Worm (Caenorhabditis elegans) whole organism, late embryonic: Measurements from ENCODE around the gene ocr-4.

Experiments
- K02D7.2 ChIP-seq: sonication (generic microtip); optimal IDR thresholded peaks from 2 replicates; lab custom pipeline; 2017; ENCODE audit warnings: mild to moderate bottlenecking, missing genetic modification characterization, missing compliant biosample characterization
- Y22D7AL.16 ChIP-seq: sonication (generic microtip); optimal IDR thresholded peaks from 2 replicates; lab custom pipeline; 2016; ENCODE audit warnings: missing genetic modification characterization, missing compliant biosample characterization
- ama-1 ChIP-seq: fragments of 150-350 bp; optimal IDR thresholded peaks from 2 replicates; lab custom pipeline; 2014
- ceh-2 ChIP-seq: sonication (generic microtip); optimal IDR thresholded peaks from 2 replicates; lab custom pipeline; 2016; ENCODE audit warnings: missing genotype, missing genetic modification characterization, missing compliant biosample characterization
- ceh-30 ChIP-seq: fragments of 150-350 bp; optimal IDR thresholded peaks from 2 replicates; lab custom pipeline; 2014; ENCODE audit warnings: missing biosample characterization, missing genetic modification characterization
- elt-2 ChIP-seq: sonication (generic microtip); optimal IDR thresholded peaks from 2 replicates; lab custom pipeline; 2016; ENCODE audit warnings: missing genetic modification reagents, missing genetic modification characterization, missing compliant biosample characterization
- lin-11 ChIP-seq: fragments of 200-800 bp; sonication (Bioruptor generic); optimal IDR thresholded peaks from 2 replicates; lab custom pipeline; 2018; ENCODE audit warnings: mild to moderate bottlenecking, missing genetic modification characterization, missing compliant biosample characterization
- nhr-11 ChIP-seq: fragments of 150-350 bp; optimal IDR thresholded peaks from 2 replicates; lab custom pipeline; 2014; ENCODE audit warnings: missing biosample characterization, missing genetic modification characterization
- npax-4 ChIP-seq: sonication (generic microtip); optimal IDR thresholded peaks from 2 replicates; lab custom pipeline; 2016; ENCODE audit warnings: missing genetic modification characterization, missing compliant biosample characterization
- rnt-1 ChIP-seq: sonication (generic microtip); optimal IDR thresholded peaks from 2 replicates; lab custom pipeline; 2016; ENCODE audit warnings: missing genetic modification characterization, missing compliant biosample characterization

- TF ChIP-seq ama-1 (lab: Kevin White, UChicago): no peak
- no peak for TF ChIP-seq ceh-30
- TF ChIP-seq Y22D7AL.16 (tag; lab: Kevin White, UChicago): no peak
- no peak for TF ChIP-seq ceh-2 (tag; lab: Kevin White, UChicago)
- no peak for TF ChIP-seq lin-11
- no peak for TF ChIP-seq rnt-1
- no peak for TF ChIP-seq nhr-11 (tag; lab: Kevin White, UChicago)
- no peak for TF ChIP-seq npax-4 (tag; lab: Kevin White, UChicago)
- no peak for TF ChIP-seq elt-2 (tag; lab: Kevin White, UChicago)
- no peak for TF ChIP-seq K02D7.2 (tag; lab: Kevin White, UChicago)
Measured at ce11 chrIV:7344020-7344419, 11.4 kb upstream of the ocr-4 start.
